Worm (Caenorhabditis elegans): ENCODE data around the gene cutl-18.

Gene cutl-18

ce11 chrV:11314025-11314880 lies 2.4 kb downstream of the cutl-18 start:
- peak; percentile 84 for TF ChIP-seq nhr-6 (tag; optimal IDR thresholded peaks at IDR 0.05)
- peak; percentile 93 for TF ChIP-seq dve-1 (tag; optimal IDR thresholded peaks at IDR 0.05; ENCODE audit: insufficient read depth)
- peak; percentile 99 for TF ChIP-seq F44E2.7 (GFP tag; IDR thresholded peaks at IDR 0.05)
- peak; percentile 100 for TF ChIP-seq Y105C5A.15 (GFP tag; IDR thresholded peaks at IDR 0.05)
- peak in 1 of 2 experiments; percentile 84 for TF ChIP-seq unc-62 (GFP tag; optimal IDR thresholded peaks at IDR 0.05 in 1 of 2)
- TF ChIP-seq unc-62 (tag; optimal IDR thresholded peaks at IDR 0.05): peak; percentile 65
- peak; percentile 76 for TF ChIP-seq nhr-77 (tag; optimal IDR thresholded peaks at IDR 0.05)
- peak; percentile 92 for TF ChIP-seq mep-1 (tag; optimal IDR thresholded peaks at IDR 0.05)
- TF ChIP-seq Y48G9A.11 (GFP tag; IDR thresholded peaks at IDR 0.05): peak; percentile 94
- peak; percentile 99 for TF ChIP-seq gei-8 (GFP tag; optimal IDR thresholded peaks at IDR 0.05)
- TF ChIP-seq lin-13 (GFP tag; optimal IDR thresholded peaks at IDR 0.05): peak; percentile 87
- peak; percentile 93 for TF ChIP-seq aha-1 (tag)
- TF ChIP-seq ama-1 (optimal IDR thresholded peaks at IDR 0.05): peak; percentile 11
- peak; percentile 97 for TF ChIP-seq D1046.2 (GFP tag; IDR thresholded peaks at IDR 0.05)
- TF ChIP-seq nhr-102 (tag; optimal IDR thresholded peaks at IDR 0.05): peak; percentile 94
- TF ChIP-seq jun-1 (tag; optimal IDR thresholded peaks at IDR 0.05): peak; percentile 86
- peak; percentile 97 for TF ChIP-seq hlh-11 (tag; optimal IDR thresholded peaks at IDR 0.05)
- TF ChIP-seq zip-11 (GFP tag; IDR thresholded peaks at IDR 0.05): peak; percentile 93
- peak; percentile 8 for TF ChIP-seq zag-1 (tag; optimal IDR thresholded peaks at IDR 0.05)
- peak; percentile 94 for TF ChIP-seq mxl-2 (GFP tag; conservative IDR thresholded peaks at IDR 0.05)
- TF ChIP-seq lin-38 (GFP tag; IDR thresholded peaks at IDR 0.05): peak; percentile 92
- peak; percentile 91 for TF ChIP-seq duxl-1 (tag; optimal IDR thresholded peaks at IDR 0.05; ENCODE audit: poor library complexity)
- peak; percentile 99 for TF ChIP-seq sdz-12 (GFP tag; optimal IDR thresholded peaks at IDR 0.05)
- TF ChIP-seq nhr-48 (tag; optimal IDR thresholded peaks at IDR 0.05): peak; percentile 79
- TF ChIP-seq set-16 (GFP tag; IDR thresholded peaks at IDR 0.05): no peak
- TF ChIP-seq ces-1 (GFP tag; optimal IDR thresholded peaks at IDR 0.05): no peak
- peak; percentile 97 for TF ChIP-seq Y5F2A.4 (GFP tag; optimal IDR thresholded peaks at IDR 0.05)
- TF ChIP-seq php-3 (GFP tag; IDR thresholded peaks at IDR 0.05): peak; percentile 95
- peak; percentile 60 for TF ChIP-seq pqm-1 (tag; optimal IDR thresholded peaks at IDR 0.05)
- no peak for TF ChIP-seq ceh-62 (tag; optimal IDR thresholded peaks at IDR 0.05)
- TF ChIP-seq nhr-25 (tag; optimal IDR thresholded peaks at IDR 0.05; ENCODE audit: borderline replicate concordance, insufficient read depth): peak; percentile 79
- TF ChIP-seq madf-9 (GFP tag; conservative IDR thresholded peaks at IDR 0.05): peak; percentile 97
- TF ChIP-seq spr-3 (GFP tag; optimal IDR thresholded peaks at IDR 0.05): peak; percentile 95
- peak; percentile 98 for TF ChIP-seq vab-7 (GFP tag; IDR thresholded peaks at IDR 0.05)
- TF ChIP-seq saeg-2 (GFP tag; IDR thresholded peaks at IDR 0.05): peak; percentile 96
- TF ChIP-seq unc-39 (tag; optimal IDR thresholded peaks at IDR 0.05): no peak
- no peak for TF ChIP-seq nhr-76 (tag; optimal IDR thresholded peaks at IDR 0.05)
- peak; percentile 98 for TF ChIP-seq arid-1 (GFP tag; conservative IDR thresholded peaks at IDR 0.05)
- peak; percentile 95 for TF ChIP-seq mxl-3 (GFP tag; optimal IDR thresholded peaks at IDR 0.05)
- TF ChIP-seq ceh-44 (GFP tag; IDR thresholded peaks at IDR 0.05): peak; percentile 98
- TF ChIP-seq cey-2 (tag; optimal IDR thresholded peaks at IDR 0.05; ENCODE audit: borderline replicate concordance, insufficient read depth): peak; percentile 87
- peak; percentile 77 for TF ChIP-seq attf-4 (tag; optimal IDR thresholded peaks at IDR 0.05)
- peak; percentile 28 for TF ChIP-seq lin-15B (tag; optimal IDR thresholded peaks at IDR 0.05)
- peak in 1 of 2 experiments; percentile 28 for TF ChIP-seq ZK546.5 (tag; optimal IDR thresholded peaks at IDR 0.05)
- no peak for TF ChIP-seq egl-27 (tag; optimal IDR thresholded peaks at IDR 0.05)
- peak; percentile 98 for TF ChIP-seq lin-1 (GFP tag; IDR thresholded peaks at IDR 0.05)
- TF ChIP-seq Y75B8A.6 (GFP tag; IDR thresholded peaks at IDR 0.05): peak; percentile 97
- TF ChIP-seq F49E8.2 (tag; optimal IDR thresholded peaks at IDR 0.05; ENCODE audit: borderline replicate concordance): peak; percentile 74
- peak; percentile 98 for TF ChIP-seq ctbp-1 (GFP tag; IDR thresholded peaks at IDR 0.05)

Measured in whole organism, L4 larva.